Fruit fly (Drosophila melanogaster): ENCODE data around the gene CG43294.

DNA sequence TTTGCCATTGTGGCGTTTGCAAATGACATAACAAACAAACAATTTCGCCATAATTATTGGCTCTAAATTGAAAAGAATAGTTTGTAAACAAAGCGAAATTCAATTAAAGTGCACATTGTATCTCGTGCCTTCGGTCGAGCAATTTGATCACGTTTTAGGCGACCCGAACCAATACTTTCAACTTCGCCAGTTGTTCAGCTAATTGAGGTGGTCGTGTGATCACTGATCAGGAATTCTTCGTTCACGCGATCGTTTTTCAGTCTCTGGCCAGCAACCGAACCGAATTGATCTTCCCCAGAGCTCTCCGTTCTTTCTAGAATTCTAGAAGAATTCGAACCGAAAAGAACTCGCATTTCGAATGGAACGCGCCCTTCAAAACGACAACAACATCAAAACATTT, 46.1 kb downstream of the CG43294 start:
- no peak for TF ChIP-seq pad (GFP tag; optimal IDR thresholded peaks at IDR 0.05)
- no peak for TF ChIP-seq CG1620 (GFP tag; optimal IDR thresholded peaks at IDR 0.05)
- TF ChIP-seq tj (GFP tag; optimal IDR thresholded peaks at IDR 0.05), result no peak
- no peak for TF ChIP-seq kay (GFP tag; ENCODE audit: borderline replicate concordance)
- TF ChIP-seq Hr96 (GFP tag; optimal IDR thresholded peaks at IDR 0.05), result no peak
- TF ChIP-seq CG7045 (GFP tag; optimal IDR thresholded peaks at IDR 0.05), result no peak
- no peak for TF ChIP-seq cnc (optimal IDR thresholded peaks at IDR 0.05)
- TF ChIP-seq Clk (GFP tag; optimal IDR thresholded peaks at IDR 0.05), result no peak
- no peak for TF ChIP-seq ovo (GFP tag; optimal IDR thresholded peaks at IDR 0.05)
- no peak for TF ChIP-seq CG14711 (tag; optimal IDR thresholded peaks at IDR 0.05)
- no peak for TF ChIP-seq Mnt (GFP tag; optimal IDR thresholded peaks at IDR 0.05)
